Worm (Caenorhabditis elegans): ENCODE results near the gene nhr-242.

DNA sequence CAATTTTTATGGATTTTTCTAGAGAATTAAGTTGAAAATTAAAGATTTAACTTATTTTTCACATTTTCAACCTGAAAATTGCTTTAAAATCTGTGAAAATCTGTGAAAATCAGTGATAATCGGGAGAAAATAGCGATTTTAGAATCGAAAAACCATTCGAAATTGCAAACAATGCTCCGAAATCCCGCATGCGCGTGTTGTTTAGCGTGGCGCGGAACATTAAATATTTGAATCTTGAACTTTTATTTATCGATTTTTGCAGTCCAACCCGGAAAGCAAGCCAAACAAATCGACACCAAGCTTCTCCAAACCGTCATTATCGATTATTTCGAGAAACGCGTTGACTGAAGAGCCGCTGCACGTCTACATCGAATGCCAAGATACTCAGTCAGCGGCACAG, 29.6 kb upstream of the nhr-242 start:
- TF ChIP-seq pha-4 (GFP tag; IDR thresholded peaks at IDR 0.05), result no peak
- TF ChIP-seq pha-4 (tag; optimal IDR thresholded peaks at IDR 0.05), result no peak
- no peak for TF ChIP-seq unc-62 (GFP tag; optimal IDR thresholded peaks at IDR 0.05 in 1 of 2)
- TF ChIP-seq unc-62 (tag; optimal IDR thresholded peaks at IDR 0.05), result no peak
- TF ChIP-seq jun-1 (tag; optimal IDR thresholded peaks at IDR 0.05), result no peak
- no peak for TF ChIP-seq nhr-237 (tag; optimal IDR thresholded peaks at IDR 0.05)
- no peak for TF ChIP-seq zfp-2 (tag; optimal IDR thresholded peaks at IDR 0.05)
- TF ChIP-seq fos-1 (tag; optimal IDR thresholded peaks at IDR 0.05), result no peak
- no peak for TF ChIP-seq ama-1 (optimal IDR thresholded peaks at IDR 0.05)

Data from whole organism, L4 larva.